Worm (Caenorhabditis elegans): ENCODE data around the gene C30H6.9.

ce11 chrIV:17361143-17361542 lies 18.8 kb downstream of the C30H6.9 start, which contains the start of gene clec-202:
- TF ChIP-seq nhr-11 (tag; optimal IDR thresholded peaks at IDR 0.05) (no peak), xbp-1 (tag; optimal IDR thresholded peaks at IDR 0.05) (no peak), elt-2 (tag; optimal IDR thresholded peaks at IDR 0.05) (no peak), nhr-237 (tag; optimal IDR thresholded peaks at IDR 0.05) (no peak), mdl-1 (tag; optimal IDR thresholded peaks at IDR 0.05) (no peak), mep-1 (tag; optimal IDR thresholded peaks at IDR 0.05) (no peak), nhr-77 (tag; optimal IDR thresholded peaks at IDR 0.05) (no peak), sptf-1 (tag; optimal IDR thresholded peaks at IDR 0.05) (no peak), irx-1 (tag; optimal IDR thresholded peaks at IDR 0.05) (no peak), lsy-2 (tag; optimal IDR thresholded peaks at IDR 0.05) (no peak), tlp-1 (tag; optimal IDR thresholded peaks at IDR 0.05) (no peak)

Data from whole organism, L1 larva.